Worm (Caenorhabditis elegans) whole organism, young adult: ENCODE measurements around the gene hid-1.

ENCODE experiments used
- B0019.2 ChIP-seq: fragments of 200-800 bp; sonication (Bioruptor generic); conservative IDR thresholded peaks from 2 replicates; pipeline ENCODE4 v1.3.6; 2022; ENCODE audit warnings: missing genetic modification reagents, missing genetic modification characterization, missing compliant biosample characterization
- B0336.3 ChIP-seq: fragments of 200-800 bp; sonication (Bioruptor generic); IDR thresholded peaks from 2 replicates; pipeline ENCODE4 v1.3.6; 2022; ENCODE audit warnings: missing genetic modification characterization, missing compliant biosample characterization
- C06A6.2 ChIP-seq: fragments of 200-800 bp; sonication (Bioruptor generic); conservative IDR thresholded peaks from 2 replicates; pipeline ENCODE4 v1.3.6; 2022; ENCODE audit warnings: missing genetic modification characterization, missing compliant biosample characterization
- C17E4.6 ChIP-seq: fragments of 200-800 bp; sonication (Bioruptor generic); IDR thresholded peaks from 2 replicates; pipeline ENCODE4 v1.3.6; 2022; ENCODE audit warnings: missing genetic modification reagents, missing genetic modification characterization, missing compliant biosample characterization
- F33H1.4 ChIP-seq: fragments of 200-800 bp; sonication (Bioruptor generic); IDR thresholded peaks from 2 replicates; pipeline ENCODE4 v1.3.6; 2022; ENCODE audit warnings: missing genetic modification reagents, missing genetic modification characterization, missing compliant biosample characterization
- F57C9.4 ChIP-seq: sonication (generic microtip); optimal IDR thresholded peaks from 2 replicates; lab custom pipeline; 2017; ENCODE audit warnings: mild to moderate bottlenecking, missing genetic modification characterization, missing compliant biosample characterization
- T07F8.4 ChIP-seq: sonication (generic microtip); optimal IDR thresholded peaks from 2 replicates; lab custom pipeline; 2016; ENCODE audit warnings: mild to moderate bottlenecking, missing genetic modification characterization, moderate library complexity, missing compliant biosample characterization
- Y53F4B.3 ChIP-seq: fragments of 200-800 bp; sonication (Bioruptor generic); IDR thresholded peaks from 2 replicates; pipeline ENCODE4 v1.3.6; 2022; ENCODE audit warnings: missing genetic modification reagents, missing genetic modification characterization, missing compliant biosample characterization
- Y53G8AR.9 ChIP-seq: fragments of 200-800 bp; sonication (Bioruptor generic); conservative IDR thresholded peaks from 2 replicates; pipeline ENCODE4 v1.3.6; 2022; ENCODE audit warnings: missing genetic modification reagents, missing genetic modification characterization, missing compliant biosample characterization
- Y56A3A.18 ChIP-seq: fragments of 200-800 bp; sonication (Bioruptor generic); IDR thresholded peaks from 2 replicates; pipeline ENCODE4 v1.3.6; 2022; ENCODE audit warnings: missing genetic modification reagents, missing genetic modification characterization, missing compliant biosample characterization
- ama-1 ChIP-seq, 3 experiments: fragments of 150-350 bp in 1 of 3; sonication (generic microtip) in 2 of 3; optimal IDR thresholded peaks; 2 replicates each; lab custom pipeline; 2014 to 2018; ENCODE audit warnings: missing biosample characterization in 2 of 3, missing genetic modification characterization in 2 of 3, missing genetic modification reagents in 2 of 3
- athp-1 ChIP-seq: sonication (generic microtip); optimal IDR thresholded peaks from 2 replicates; lab custom pipeline; 2017; ENCODE audit warnings: mild to moderate bottlenecking, missing genetic modification characterization, missing compliant biosample characterization
- bed-2 ChIP-seq: fragments of 200-800 bp; sonication (Bioruptor generic); IDR thresholded peaks from 2 replicates; pipeline ENCODE4 v1.3.6; 2022; ENCODE audit warnings: missing genetic modification reagents, missing genetic modification characterization, missing compliant biosample characterization
- ccch-3 ChIP-seq: fragments of 200-800 bp; sonication (Bioruptor generic); optimal IDR thresholded peaks from 2 replicates; lab custom pipeline; 2018; ENCODE audit warnings: mild to moderate bottlenecking, missing genetic modification characterization, missing compliant biosample characterization
- cebp-1 ChIP-seq, 2 experiments: fragments of 200-800 bp in 1 of 2; sonication (Bioruptor generic) in 1 of 2; sonication (generic microtip) in 1 of 2; IDR thresholded peaks in 1 of 2; optimal IDR thresholded peaks in 1 of 2; 2 replicates each; pipeline versions ENCODE4 v1.3.6 to Lab custom; 2017 to 2022; ENCODE audit warnings: missing compliant biosample characterization in 2 of 2, missing genetic modification characterization in 2 of 2, mild to moderate bottlenecking in 1 of 2, missing genetic modification reagents in 1 of 2, moderate library complexity in 1 of 2
- ceh-27 ChIP-seq: fragments of 200-800 bp; sonication (Bioruptor generic); optimal IDR thresholded peaks from 2 replicates; lab custom pipeline; 2018; ENCODE audit warnings: mild to moderate bottlenecking, missing genetic modification characterization, moderate library complexity, missing compliant biosample characterization
- ceh-40 ChIP-seq: fragments of 200-800 bp; sonication (Bioruptor generic); IDR thresholded peaks from 2 replicates; pipeline ENCODE4 v1.3.6; 2022; ENCODE audit warnings: missing genetic modification characterization, missing compliant biosample characterization
- ceh-91 ChIP-seq: fragments of 200-800 bp; sonication (Bioruptor generic); IDR thresholded peaks from 2 replicates; pipeline ENCODE4 v1.3.6; 2022; ENCODE audit warnings: missing genetic modification reagents, missing genetic modification characterization, missing compliant biosample characterization
- dpl-1 ChIP-seq: fragments of 150-350 bp; optimal IDR thresholded peaks from 2 replicates; lab custom pipeline; 2014; ENCODE audit warnings: missing biosample characterization, missing genetic modification reagents, missing genetic modification characterization
- ets-4 ChIP-seq: fragments of 200-800 bp; sonication (Bioruptor generic); optimal IDR thresholded peaks from 2 replicates; lab custom pipeline; 2018; ENCODE audit warnings: mild to moderate bottlenecking, missing genetic modification characterization, missing compliant biosample characterization
- hrde-1 ChIP-seq: sonication (generic microtip); optimal IDR thresholded peaks from 2 replicates; lab custom pipeline; 2016; ENCODE audit warnings: missing genetic modification characterization, mild to moderate bottlenecking, missing compliant biosample characterization, moderate library complexity, missing genotype, missing genetic modification reagents, borderline replicate concordance
- lin-40 ChIP-seq: sonication (generic microtip); optimal IDR thresholded peaks from 2 replicates; lab custom pipeline; 2016; ENCODE audit warnings: missing genetic modification characterization, mild to moderate bottlenecking, missing compliant biosample characterization, missing genotype, missing genetic modification reagents
- lin-54 ChIP-seq: fragments of 200-800 bp; sonication (Bioruptor generic); optimal IDR thresholded peaks from 2 replicates; lab custom pipeline; 2018; ENCODE audit warnings: mild to moderate bottlenecking, missing genetic modification characterization, missing compliant biosample characterization
- lsy-27 ChIP-seq: sonication (generic microtip); optimal IDR thresholded peaks from 2 replicates; lab custom pipeline; 2017; ENCODE audit warnings: missing genetic modification characterization, mild to moderate bottlenecking, missing compliant biosample characterization, antibody characterized with exemption, missing genotype, borderline replicate concordance; ENCODE audit not compliant: insufficient read depth
- madf-8 ChIP-seq: fragments of 200-800 bp; sonication (Bioruptor generic); conservative IDR thresholded peaks from 2 replicates; pipeline ENCODE4 v1.3.6; 2022; ENCODE audit warnings: missing genetic modification reagents, missing genetic modification characterization, missing compliant biosample characterization
- nfyb-1 ChIP-seq: fragments of 200-800 bp; sonication (Bioruptor generic); IDR thresholded peaks from 2 replicates; pipeline ENCODE4 v1.3.6; 2022; ENCODE audit warnings: missing genetic modification reagents, missing genetic modification characterization, missing compliant biosample characterization
- nhr-80 ChIP-seq: sonication (generic microtip); optimal IDR thresholded peaks from 2 replicates; lab custom pipeline; 2016; ENCODE audit warnings: missing genetic modification characterization, missing compliant biosample characterization
- pha-4 ChIP-seq: fragments of 150-350 bp; sonication (generic microtip); optimal IDR thresholded peaks from 2 replicates; lab custom pipeline; 2014; ENCODE audit warnings: missing biosample characterization, missing genetic modification reagents, missing genetic modification characterization
- rpc-1 ChIP-seq, 2 experiments: fragments of 150-350 bp in 1 of 2; sonication (generic microtip) in 1 of 2; optimal IDR thresholded peaks; 2 replicates each; lab custom pipeline; 2014 to 2018; ENCODE audit warnings: missing biosample characterization in 1 of 2, missing genetic modification characterization in 1 of 2, missing genetic modification reagents in 1 of 2, missing genotype in 1 of 2
- tbp1 ChIP-seq: fragments of 200-800 bp; sonication (Bioruptor generic); optimal IDR thresholded peaks from 2 replicates; lab custom pipeline; 2018; ENCODE audit warnings: mild to moderate bottlenecking, missing genetic modification characterization, missing compliant biosample characterization
- tlf-1 ChIP-seq: fragments of 200-800 bp; sonication (Bioruptor generic); optimal IDR thresholded peaks from 2 replicates; lab custom pipeline; 2018; ENCODE audit warnings: mild to moderate bottlenecking, missing genetic modification characterization, missing compliant biosample characterization
- unc-130 ChIP-seq: sonication (generic microtip); optimal IDR thresholded peaks from 2 replicates; lab custom pipeline; 2016; ENCODE audit warnings: missing genetic modification reagents, missing genetic modification characterization, missing compliant biosample characterization
- zfh-2 ChIP-seq: fragments of 200-800 bp; sonication (Bioruptor generic); conservative IDR thresholded peaks from 2 replicates; pipeline ENCODE4 v1.3.6; 2022; ENCODE audit warnings: missing genetic modification reagents, missing genetic modification characterization, missing compliant biosample characterization
- zim-3 ChIP-seq: sonication (generic microtip); optimal IDR thresholded peaks from 2 replicates; lab custom pipeline; 2017; ENCODE audit warnings: mild to moderate bottlenecking, missing genetic modification characterization, moderate library complexity, missing compliant biosample characterization

hid-1 gene

ce11 chrX:2488526-2489098 is at the start of gene hid-1:
Gene hid-1, plus strand, starts transcription at chrX:2489048.
- TF ChIP-seq nhr-80 (peak; percentile 12), Y53F4B.3 (GFP tag; lab: Robert Waterston, UW) (no peak)
- TF ChIP-seq, all 124 proteins: peak for 1

ce11 chrX:2439309-2439708 is 49.5 kb upstream of the hid-1 start:
- TF ChIP-seq zfh-2 (GFP tag; lab: Robert Waterston, UW) (no peak), B0019.2 (no peak), unc-130 (GFP tag; lab: Kevin White, UChicago) (no peak), B0336.3 (GFP tag; lab: Robert Waterston, UW) (no peak), ama-1 (optimal IDR thresholded peaks at IDR 0.05; lab: Kevin White, UChicago) (no peak), ama-1 (GFP tag; optimal IDR thresholded peaks at IDR 0.05; lab: Kevin White, UChicago) (no peak), Y53G8AR.9 (no peak), ccch-3 (GFP tag; lab: Kevin White, UChicago) (no peak), F33H1.4 (no peak), Y53F4B.3 (GFP tag; lab: Robert Waterston, UW) (no peak), ceh-91 (GFP tag; lab: Robert Waterston, UW) (no peak), dpl-1 (GFP tag; lab: Kevin White, UChicago) (no peak), bed-2 (no peak), T07F8.4 (tag; lab: Kevin White, UChicago) (no peak), F57C9.4 (no peak), ceh-27 (GFP tag; lab: Kevin White, UChicago) (no peak), madf-8 (GFP tag; lab: Robert Waterston, UW) (no peak), ets-4 (no peak), athp-1 (tag; lab: Kevin White, UChicago) (no peak), tbp1 (GFP tag; lab: Kevin White, UChicago) (no peak)
- TF ChIP-seq, all 124 proteins: peak for 0

ce11 chrX:2439728-2440127 is 49.1 kb upstream of the hid-1 start:
- TF ChIP-seq cebp-1 (GFP tag; IDR thresholded peaks at IDR 0.05; lab: Robert Waterston, UW) (peak; percentile 92), cebp-1 (tag; optimal IDR thresholded peaks at IDR 0.05; lab: Kevin White, UChicago) (peak; percentile 95), C06A6.2 (GFP tag; lab: Robert Waterston, UW) (no peak), nhr-80 (peak; percentile 67), lsy-27 (tag; lab: Kevin White, UChicago) (no peak), pha-4 (tag; lab: Kevin White, UChicago) (peak; percentile 44), tlf-1 (GFP tag; lab: Kevin White, UChicago) (no peak), Y56A3A.18 (GFP tag; lab: Robert Waterston, UW) (no peak), F57C9.4 (no peak), lin-40 (tag; lab: Kevin White, UChicago) (no peak), hrde-1 (tag; lab: Kevin White, UChicago) (no peak), lin-54 (no peak), rpc-1 (optimal IDR thresholded peaks at IDR 0.05; lab: Kevin White, UChicago) (no peak), rpc-1 (tag; optimal IDR thresholded peaks at IDR 0.05; lab: Kevin White, UChicago) (no peak), zim-3 (tag; lab: Kevin White, UChicago) (no peak), nfyb-1 (GFP tag; lab: Robert Waterston, UW) (no peak), C17E4.6 (GFP tag; lab: Robert Waterston, UW) (no peak), ceh-40 (no peak)
